Worm (Caenorhabditis elegans) whole organism, young adult: ENCODE data around the gene mmcm-1.

Experiments used
- B0019.2 ChIP-seq: fragments of 200-800 bp; sonication (Bioruptor generic); conservative IDR thresholded peaks from 2 replicates; pipeline ENCODE4 v1.3.6; 2022; ENCODE audit warnings: missing genetic modification reagents, missing genetic modification characterization, missing compliant biosample characterization
- B0035.1 ChIP-seq: sonication (generic microtip); optimal IDR thresholded peaks from 2 replicates; lab custom pipeline; 2016; ENCODE audit warnings: missing genetic modification characterization, mild to moderate bottlenecking, missing compliant biosample characterization, missing genotype, missing genetic modification reagents
- B0336.3 ChIP-seq: fragments of 200-800 bp; sonication (Bioruptor generic); IDR thresholded peaks from 2 replicates; pipeline ENCODE4 v1.3.6; 2022; ENCODE audit warnings: missing genetic modification characterization, missing compliant biosample characterization
- C06A6.2 ChIP-seq: fragments of 200-800 bp; sonication (Bioruptor generic); conservative IDR thresholded peaks from 2 replicates; pipeline ENCODE4 v1.3.6; 2022; ENCODE audit warnings: missing genetic modification characterization, missing compliant biosample characterization
- F33H1.4 ChIP-seq: fragments of 200-800 bp; sonication (Bioruptor generic); IDR thresholded peaks from 2 replicates; pipeline ENCODE4 v1.3.6; 2022; ENCODE audit warnings: missing genetic modification reagents, missing genetic modification characterization, missing compliant biosample characterization
- F37B4.10 ChIP-seq: fragments of 200-800 bp; sonication (Bioruptor generic); IDR thresholded peaks from 2 replicates; pipeline ENCODE4 v1.3.6; 2022; ENCODE audit warnings: missing genetic modification characterization, missing compliant biosample characterization
- F49E8.2 ChIP-seq: sonication (generic microtip); optimal IDR thresholded peaks from 3 replicates; lab custom pipeline; 2017; ENCODE audit warnings: missing genetic modification characterization, mild to moderate bottlenecking, missing compliant biosample characterization, antibody characterized with exemption, moderate library complexity; ENCODE audit not compliant: insufficient read depth
- F57C9.4 ChIP-seq: sonication (generic microtip); optimal IDR thresholded peaks from 2 replicates; lab custom pipeline; 2017; ENCODE audit warnings: mild to moderate bottlenecking, missing genetic modification characterization, missing compliant biosample characterization
- K11D2.4 ChIP-seq: fragments of 200-800 bp; sonication (Bioruptor generic); IDR thresholded peaks from 2 replicates; pipeline ENCODE4 v1.3.6; 2022; ENCODE audit warnings: missing genetic modification reagents, missing genetic modification characterization, missing compliant biosample characterization
- Y56A3A.18 ChIP-seq: fragments of 200-800 bp; sonication (Bioruptor generic); IDR thresholded peaks from 2 replicates; pipeline ENCODE4 v1.3.6; 2022; ENCODE audit warnings: missing genetic modification reagents, missing genetic modification characterization, missing compliant biosample characterization
- Y79H2A.3 ChIP-seq: fragments of 200-800 bp; sonication (Bioruptor generic); conservative IDR thresholded peaks from 2 replicates; pipeline ENCODE4 v1.3.6; 2022; ENCODE audit warnings: missing genetic modification reagents, missing genetic modification characterization, missing compliant biosample characterization
- ama-1 ChIP-seq, 3 experiments: fragments of 150-350 bp in 1 of 3; sonication (generic microtip) in 2 of 3; optimal IDR thresholded peaks; 2 replicates each; lab custom pipeline; 2014 to 2018; ENCODE audit warnings: missing biosample characterization in 2 of 3, missing genetic modification characterization in 2 of 3, missing genetic modification reagents in 2 of 3
- aptf-3 ChIP-seq: fragments of 200-800 bp; sonication (Bioruptor generic); IDR thresholded peaks from 2 replicates; pipeline ENCODE4 v1.3.6; 2022; ENCODE audit warnings: missing genetic modification characterization, missing compliant biosample characterization
- athp-1 ChIP-seq: sonication (generic microtip); optimal IDR thresholded peaks from 2 replicates; lab custom pipeline; 2017; ENCODE audit warnings: mild to moderate bottlenecking, missing genetic modification characterization, missing compliant biosample characterization
- attf-3 ChIP-seq: fragments of 200-800 bp; sonication (Bioruptor generic); conservative IDR thresholded peaks from 2 replicates; pipeline ENCODE4 v1.3.6; 2022; ENCODE audit warnings: missing genetic modification reagents, missing genetic modification characterization, missing compliant biosample characterization
- bed-1 ChIP-seq: fragments of 200-800 bp; sonication (Bioruptor generic); IDR thresholded peaks from 2 replicates; pipeline ENCODE4 v1.3.6; 2022; ENCODE audit warnings: missing genetic modification reagents, missing genetic modification characterization, missing compliant biosample characterization
- cebp-1 ChIP-seq, 2 experiments: fragments of 200-800 bp in 1 of 2; sonication (Bioruptor generic) in 1 of 2; sonication (generic microtip) in 1 of 2; IDR thresholded peaks in 1 of 2; optimal IDR thresholded peaks in 1 of 2; 2 replicates each; pipeline versions ENCODE4 v1.3.6 to Lab custom; 2017 to 2022; ENCODE audit warnings: missing compliant biosample characterization in 2 of 2, missing genetic modification characterization in 2 of 2, mild to moderate bottlenecking in 1 of 2, missing genetic modification reagents in 1 of 2, moderate library complexity in 1 of 2
- ceh-40 ChIP-seq: fragments of 200-800 bp; sonication (Bioruptor generic); IDR thresholded peaks from 2 replicates; pipeline ENCODE4 v1.3.6; 2022; ENCODE audit warnings: missing genetic modification characterization, missing compliant biosample characterization
- dox-1 ChIP-seq: fragments of 200-800 bp; sonication (Bioruptor generic); IDR thresholded peaks from 2 replicates; pipeline ENCODE4 v1.3.6; 2022; ENCODE audit warnings: missing genetic modification reagents, missing genetic modification characterization, missing compliant biosample characterization
- dpff-1 ChIP-seq: sonication (generic microtip); optimal IDR thresholded peaks from 2 replicates; lab custom pipeline; 2017; ENCODE audit warnings: mild to moderate bottlenecking, missing genetic modification characterization, missing compliant biosample characterization
- dpl-1 ChIP-seq: fragments of 150-350 bp; optimal IDR thresholded peaks from 2 replicates; lab custom pipeline; 2014; ENCODE audit warnings: missing biosample characterization, missing genetic modification reagents, missing genetic modification characterization
- egl-18 ChIP-seq: fragments of 200-800 bp; sonication (Bioruptor generic); IDR thresholded peaks from 2 replicates; pipeline ENCODE4 v1.3.6; 2022; ENCODE audit warnings: missing genetic modification reagents, missing genetic modification characterization, missing compliant biosample characterization
- egl-44 ChIP-seq: fragments of 200-800 bp; sonication (Bioruptor generic); IDR thresholded peaks from 2 replicates; pipeline ENCODE4 v1.3.6; 2022; ENCODE audit warnings: missing genetic modification reagents, missing genetic modification characterization, missing compliant biosample characterization
- ets-4 ChIP-seq: fragments of 200-800 bp; sonication (Bioruptor generic); optimal IDR thresholded peaks from 2 replicates; lab custom pipeline; 2018; ENCODE audit warnings: mild to moderate bottlenecking, missing genetic modification characterization, missing compliant biosample characterization
- gei-17 ChIP-seq: fragments of 200-800 bp; sonication (Bioruptor generic); optimal IDR thresholded peaks from 2 replicates; lab custom pipeline; 2018; ENCODE audit warnings: mild to moderate bottlenecking, missing genetic modification characterization, missing compliant biosample characterization
- lag-1 ChIP-seq: fragments of 200-800 bp; sonication (Bioruptor generic); IDR thresholded peaks from 2 replicates; pipeline ENCODE4 v1.3.6; 2022; ENCODE audit warnings: missing genetic modification reagents, missing genetic modification characterization, missing compliant biosample characterization
- lin-54 ChIP-seq: fragments of 200-800 bp; sonication (Bioruptor generic); optimal IDR thresholded peaks from 2 replicates; lab custom pipeline; 2018; ENCODE audit warnings: mild to moderate bottlenecking, missing genetic modification characterization, missing compliant biosample characterization
- lir-1 ChIP-seq: fragments of 200-800 bp; sonication (Bioruptor generic); conservative IDR thresholded peaks from 2 replicates; pipeline ENCODE4 v1.3.6; 2022; ENCODE audit warnings: missing genetic modification reagents, missing genetic modification characterization, missing compliant biosample characterization
- madf-6 ChIP-seq: fragments of 200-800 bp; sonication (Bioruptor generic); IDR thresholded peaks from 2 replicates; pipeline ENCODE4 v1.3.6; 2022; ENCODE audit warnings: missing genetic modification reagents, missing genetic modification characterization, missing compliant biosample characterization
- madf-8 ChIP-seq: fragments of 200-800 bp; sonication (Bioruptor generic); conservative IDR thresholded peaks from 2 replicates; pipeline ENCODE4 v1.3.6; 2022; ENCODE audit warnings: missing genetic modification reagents, missing genetic modification characterization, missing compliant biosample characterization
- mcd-1 ChIP-seq: fragments of 200-800 bp; sonication (Bioruptor generic); IDR thresholded peaks from 2 replicates; pipeline ENCODE4 v1.3.6; 2022; ENCODE audit warnings: missing genetic modification reagents, missing genetic modification characterization, missing compliant biosample characterization
- mel-28 ChIP-seq: sonication (generic microtip); optimal IDR thresholded peaks from 2 replicates; lab custom pipeline; 2016; ENCODE audit warnings: borderline replicate concordance, mild to moderate bottlenecking, missing genetic modification characterization, missing compliant biosample characterization
- nfya-2 ChIP-seq: fragments of 200-800 bp; sonication (Bioruptor generic); IDR thresholded peaks from 2 replicates; pipeline ENCODE4 v1.3.6; 2022; ENCODE audit warnings: missing genetic modification reagents, missing genetic modification characterization, missing compliant biosample characterization
- nfyb-1 ChIP-seq: fragments of 200-800 bp; sonication (Bioruptor generic); IDR thresholded peaks from 2 replicates; pipeline ENCODE4 v1.3.6; 2022; ENCODE audit warnings: missing genetic modification reagents, missing genetic modification characterization, missing compliant biosample characterization
- pbrm-1 ChIP-seq: fragments of 200-800 bp; sonication (Bioruptor generic); IDR thresholded peaks from 2 replicates; pipeline ENCODE4 v1.3.6; 2022; ENCODE audit warnings: missing genetic modification reagents, missing genetic modification characterization, missing compliant biosample characterization
- pha-4 ChIP-seq: fragments of 150-350 bp; sonication (generic microtip); optimal IDR thresholded peaks from 2 replicates; lab custom pipeline; 2014; ENCODE audit warnings: missing biosample characterization, missing genetic modification reagents, missing genetic modification characterization
- snpc-4 ChIP-seq, 5 experiments: fragments of 150-350 bp in 1 of 5; sonication (generic microtip) in 4 of 5; optimal IDR thresholded peaks; 2 replicates each; lab custom pipeline; 2014 to 2018; ENCODE audit warnings: missing genetic modification characterization in 5 of 5, missing biosample characterization in 3 of 5, antibody characterized with exemption in 2 of 5, mild to moderate bottlenecking in 2 of 5, missing compliant biosample characterization in 2 of 5, missing genotype in 2 of 5, moderate library complexity in 2 of 5, missing genetic modification reagents in 1 of 5
- somi-1 ChIP-seq: fragments of 200-800 bp; sonication (Bioruptor generic); optimal IDR thresholded peaks from 2 replicates; lab custom pipeline; 2018; ENCODE audit warnings: mild to moderate bottlenecking, missing genetic modification characterization, missing compliant biosample characterization
- sptf-2 ChIP-seq: fragments of 200-800 bp; sonication (Bioruptor generic); optimal IDR thresholded peaks from 2 replicates; lab custom pipeline; 2018; ENCODE audit warnings: mild to moderate bottlenecking, missing genetic modification characterization, missing compliant biosample characterization
- tbx-9 ChIP-seq: sonication (generic microtip); optimal IDR thresholded peaks from 2 replicates; lab custom pipeline; 2016; ENCODE audit warnings: borderline replicate concordance, missing genetic modification characterization, inconsistent platforms, missing compliant biosample characterization
- unc-62 ChIP-seq: fragments of 150-350 bp; optimal IDR thresholded peaks from 2 replicates; lab custom pipeline; 2014; ENCODE audit warnings: missing biosample characterization, missing genetic modification reagents, missing genetic modification characterization
- xnd-1 ChIP-seq: sonication (generic microtip); optimal IDR thresholded peaks from 2 replicates; lab custom pipeline; 2016; ENCODE audit warnings: missing genotype, missing genetic modification reagents, missing genetic modification characterization, missing compliant biosample characterization
- ztf-25 ChIP-seq: fragments of 200-800 bp; sonication (Bioruptor generic); IDR thresholded peaks from 2 replicates; pipeline ENCODE4 v1.3.6; 2022; ENCODE audit warnings: missing genetic modification reagents, missing genetic modification characterization, missing compliant biosample characterization
- ztf-6 ChIP-seq: fragments of 200-800 bp; sonication (Bioruptor generic); IDR thresholded peaks from 2 replicates; pipeline ENCODE4 v1.3.6; 2022; ENCODE audit warnings: missing genetic modification reagents, missing genetic modification characterization, missing compliant biosample characterization

Gene mmcm-1

ce11 chrIII:3954828-3955227 is 47.3 kb upstream of the mmcm-1 start:
- no peak for TF ChIP-seq dox-1 (GFP tag; lab: Robert Waterston, UW)
- TF ChIP-seq, all 124 proteins: peak for 0

- TF ChIP-seq C06A6.2 (GFP tag; lab: Robert Waterston, UW) (0 out of 2 replicates have a peak, but pooled peaks have one; percentile 11), ztf-25 (GFP tag; lab: Robert Waterston, UW) (no peak), somi-1 (GFP tag; lab: Kevin White, UChicago) (peak; percentile 49), xnd-1 (no peak), ama-1 (optimal IDR thresholded peaks at IDR 0.05; lab: Kevin White, UChicago) (peak; percentile 23), ama-1 (GFP tag; optimal IDR thresholded peaks at IDR 0.05; lab: Kevin White, UChicago) (no peak), nfyb-1 (no peak), cebp-1 (GFP tag; IDR thresholded peaks at IDR 0.05; lab: Robert Waterston, UW) (no peak), cebp-1 (tag; optimal IDR thresholded peaks at IDR 0.05; lab: Kevin White, UChicago) (peak; percentile 36)
These were observed 46.7 kb upstream of the mmcm-1 start for ce11 chrIII:3954220-3954619.

ce11 chrIII:3953235-3953634 is 45.7 kb upstream of the mmcm-1 start:
- TF ChIP-seq mel-28 (tag; lab: Kevin White, UChicago), result no peak
- TF ChIP-seq F33H1.4 (GFP tag; lab: Robert Waterston, UW), result no peak
- TF ChIP-seq F57C9.4 (tag; lab: Kevin White, UChicago), result no peak
- TF ChIP-seq aptf-3 (GFP tag; lab: Robert Waterston, UW), result no peak
- TF ChIP-seq dpff-1, result no peak
- no peak for TF ChIP-seq nfya-2
- TF ChIP-seq ztf-6, result no peak
- no peak for TF ChIP-seq madf-8 (GFP tag; lab: Robert Waterston, UW)
- TF ChIP-seq F49E8.2 (tag; lab: Kevin White, UChicago), result no peak
- TF ChIP-seq athp-1 (tag; lab: Kevin White, UChicago), result no peak
- TF ChIP-seq pbrm-1, result peak; percentile 35; the same call in 1 of the 2 replicates
- no peak for TF ChIP-seq B0336.3 (GFP tag; lab: Robert Waterston, UW)
- TF ChIP-seq bed-1 (GFP tag; lab: Robert Waterston, UW), result no peak
- no peak for TF ChIP-seq ets-4 (GFP tag; lab: Kevin White, UChicago)
- no peak for TF ChIP-seq dpl-1
- TF ChIP-seq madf-6 (GFP tag; lab: Robert Waterston, UW), result no peak
- 0 out of 2 replicates have a peak, but pooled peaks have one; percentile 60 for TF ChIP-seq K11D2.4 (GFP tag; lab: Robert Waterston, UW)
- TF ChIP-seq unc-62, result no peak
- TF ChIP-seq B0035.1 (tag; lab: Kevin White, UChicago), result no peak
- TF ChIP-seq mcd-1 (GFP tag; lab: Robert Waterston, UW), result no peak
- TF ChIP-seq tbx-9 (tag; lab: Kevin White, UChicago), result no peak
- no peak for TF ChIP-seq ceh-40 (GFP tag; lab: Robert Waterston, UW)
- TF ChIP-seq gei-17 (GFP tag; lab: Kevin White, UChicago), result no peak
- TF ChIP-seq F37B4.10 (GFP tag; lab: Robert Waterston, UW), result no peak
- no peak for TF ChIP-seq xnd-1
- TF ChIP-seq lin-54, result no peak
- no peak for TF ChIP-seq sptf-2 (GFP tag; lab: Kevin White, UChicago)
- TF ChIP-seq Y56A3A.18, result no peak
- 0 out of 2 replicates have a peak, but pooled peaks have one; percentile 29 for TF ChIP-seq attf-3
- TF ChIP-seq lag-1 (GFP tag; lab: Robert Waterston, UW), result no peak
- peak; percentile 53; the same call in 1 of the 2 replicates for TF ChIP-seq lir-1 (GFP tag; lab: Robert Waterston, UW)
- TF ChIP-seq B0019.2 (GFP tag; lab: Robert Waterston, UW), result no peak
- no peak for TF ChIP-seq pha-4 (tag; lab: Kevin White, UChicago)
- no peak for TF ChIP-seq snpc-4 (GFP tag; optimal IDR thresholded peaks at IDR 0.05; lab: Kevin White, UChicago)
- peak in 1 of 4 experiments; percentile 20 for TF ChIP-seq snpc-4 (tag; optimal IDR thresholded peaks at IDR 0.05; lab: Kevin White, UChicago)
- no peak for TF ChIP-seq egl-44
- no peak for TF ChIP-seq egl-18 (GFP tag; lab: Robert Waterston, UW)
- TF ChIP-seq Y79H2A.3 (GFP tag; lab: Robert Waterston, UW), result 0 out of 2 replicates have a peak, but pooled peaks have one; percentile 42
- no peak for TF ChIP-seq nfyb-1
